Worm (Caenorhabditis elegans) whole organism, L2 larva: ENCODE results near the gene nlp-71.

Experiments
- F13H6.1 ChIP-seq: sonication (generic microtip); optimal IDR thresholded peaks from 2 replicates; lab custom pipeline; 2016; ENCODE audit warnings: missing genetic modification characterization, missing compliant biosample characterization
- Y55F3AM.14 ChIP-seq: fragments of 200-800 bp; sonication (Bioruptor generic); optimal IDR thresholded peaks from 2 replicates; lab custom pipeline; 2018; ENCODE audit warnings: mild to moderate bottlenecking, missing genetic modification characterization, missing compliant biosample characterization
- alr-1 ChIP-seq: fragments of 150-350 bp; optimal IDR thresholded peaks from 2 replicates; lab custom pipeline; 2014; ENCODE audit warnings: missing biosample characterization, missing genetic modification characterization
- aly-2 ChIP-seq: fragments of 150-350 bp; optimal IDR thresholded peaks from 2 replicates; lab custom pipeline; 2014; ENCODE audit warnings: missing biosample characterization, missing genetic modification characterization
- ama-1 ChIP-seq: fragments of 150-350 bp; optimal IDR thresholded peaks from 2 replicates; lab custom pipeline; 2018; ENCODE audit warnings: inconsistent platforms
- crh-2 ChIP-seq: sonication (generic microtip); optimal IDR thresholded peaks from 2 replicates; lab custom pipeline; 2017; ENCODE audit warnings: missing biosample characterization, missing genetic modification characterization
- dmd-4 ChIP-seq: sonication (generic microtip); optimal IDR thresholded peaks from 2 replicates; lab custom pipeline; 2017; ENCODE audit warnings: missing biosample characterization, missing genetic modification characterization
- egl-27 ChIP-seq: sonication (generic microtip); optimal IDR thresholded peaks from 3 replicates; lab custom pipeline; 2017; ENCODE audit warnings: missing biosample characterization, missing genetic modification reagents, missing genetic modification characterization
- elt-1 ChIP-seq: fragments of 150-350 bp; optimal IDR thresholded peaks from 2 replicates; lab custom pipeline; 2014; ENCODE audit warnings: missing biosample characterization, missing genetic modification characterization
- elt-3 ChIP-seq: sonication (generic microtip); optimal IDR thresholded peaks from 2 replicates; lab custom pipeline; 2017; ENCODE audit warnings: missing biosample characterization, missing genetic modification characterization
- fos-1 ChIP-seq: fragments of 150-350 bp; optimal IDR thresholded peaks from 2 replicates; lab custom pipeline; 2014; ENCODE audit warnings: missing biosample characterization, missing genetic modification characterization
- gmeb-1 ChIP-seq: fragments of 150-350 bp; optimal IDR thresholded peaks from 2 replicates; lab custom pipeline; 2014; ENCODE audit warnings: missing biosample characterization, missing genetic modification characterization
- lin-11 ChIP-seq: fragments of 150-350 bp; sonication (generic microtip); optimal IDR thresholded peaks from 2 replicates; lab custom pipeline; 2014; ENCODE audit warnings: missing biosample characterization, missing genetic modification characterization, inconsistent platforms, mixed read lengths
- lin-13 ChIP-seq: fragments of 150-350 bp; optimal IDR thresholded peaks from 2 replicates; lab custom pipeline; 2014; ENCODE audit warnings: missing biosample characterization, missing genetic modification reagents, missing genetic modification characterization
- lin-39 ChIP-seq: fragments of 150-350 bp; optimal IDR thresholded peaks from 2 replicates; lab custom pipeline; 2014; ENCODE audit warnings: missing biosample characterization, missing genetic modification reagents, missing genetic modification characterization
- nhr-10 ChIP-seq: sonication (generic microtip); optimal IDR thresholded peaks from 2 replicates; lab custom pipeline; 2017; ENCODE audit warnings: missing biosample characterization, missing genetic modification characterization
- nhr-11 ChIP-seq: fragments of 150-350 bp; optimal IDR thresholded peaks from 2 replicates; lab custom pipeline; 2014; ENCODE audit warnings: missing biosample characterization, missing genetic modification characterization
- nhr-12 ChIP-seq: fragments of 150-350 bp; optimal IDR thresholded peaks from 2 replicates; lab custom pipeline; 2014; ENCODE audit warnings: missing biosample characterization, missing genetic modification characterization
- nhr-129 ChIP-seq: fragments of 150-350 bp; optimal IDR thresholded peaks from 2 replicates; lab custom pipeline; 2014; ENCODE audit warnings: missing biosample characterization, missing genetic modification characterization
- nhr-237 ChIP-seq: fragments of 150-350 bp; optimal IDR thresholded peaks from 2 replicates; lab custom pipeline; 2014; ENCODE audit warnings: missing biosample characterization, missing genetic modification characterization
- nhr-25 ChIP-seq: fragments of 150-350 bp; sonication (generic microtip); optimal IDR thresholded peaks from 3 replicates; lab custom pipeline; 2014; ENCODE audit warnings: missing biosample characterization, missing genetic modification characterization
- nhr-77 ChIP-seq: fragments of 150-350 bp; optimal IDR thresholded peaks from 2 replicates; lab custom pipeline; 2014; ENCODE audit warnings: missing biosample characterization, missing genetic modification characterization
- peb-1 ChIP-seq: fragments of 150-350 bp; optimal IDR thresholded peaks from 2 replicates; lab custom pipeline; 2014; ENCODE audit warnings: missing biosample characterization, missing genetic modification characterization
- sem-4 ChIP-seq: fragments of 150-350 bp; optimal IDR thresholded peaks from 2 replicates; lab custom pipeline; 2014; ENCODE audit warnings: missing biosample characterization, missing genetic modification reagents, missing genetic modification characterization
- skn-1 ChIP-seq: sonication (generic microtip); optimal IDR thresholded peaks from 2 replicates; lab custom pipeline; 2017; ENCODE audit warnings: missing biosample characterization, missing genetic modification characterization
- sma-3 ChIP-seq: sonication (generic microtip); optimal IDR thresholded peaks from 2 replicates; lab custom pipeline; 2016; ENCODE audit warnings: missing genetic modification reagents, missing genetic modification characterization, missing compliant biosample characterization
- sma-9 ChIP-seq, 2 experiments: fragments of 150-350 bp in 1 of 2; sonication (generic microtip) in 1 of 2; optimal IDR thresholded peaks; 2 replicates each; lab custom pipeline; 2014 to 2016; ENCODE audit warnings: missing genetic modification characterization in 2 of 2, mild to moderate bottlenecking in 1 of 2, missing biosample characterization in 1 of 2, missing compliant biosample characterization in 1 of 2, missing genetic modification reagents in 1 of 2, moderate library complexity in 1 of 2
- snpc-4 ChIP-seq: fragments of 150-350 bp; optimal IDR thresholded peaks from 2 replicates; lab custom pipeline; 2014; ENCODE audit warnings: missing biosample characterization, missing genetic modification characterization
- unc-39 ChIP-seq: fragments of 150-350 bp; optimal IDR thresholded peaks from 2 replicates; lab custom pipeline; 2014; ENCODE audit warnings: missing biosample characterization, missing genetic modification characterization
- unc-62 ChIP-seq: fragments of 150-350 bp; optimal IDR thresholded peaks from 2 replicates; lab custom pipeline; 2014; ENCODE audit warnings: missing biosample characterization, missing genetic modification reagents, missing genetic modification characterization
- zag-1 ChIP-seq: fragments of 150-350 bp; optimal IDR thresholded peaks from 2 replicates; lab custom pipeline; 2014; ENCODE audit warnings: missing biosample characterization, missing genetic modification characterization
- ztf-11 ChIP-seq: sonication (generic microtip); optimal IDR thresholded peaks from 2 replicates; lab custom pipeline; 2017; ENCODE audit warnings: missing biosample characterization, missing genetic modification characterization

Gene nlp-71

ce11 chrIV:6366032-6366431, 47.4 kb downstream of the nlp-71 start:
- TF ChIP-seq zag-1 (tag; lab: Kevin White, UChicago) (peak; percentile 5), peb-1 (tag; lab: Kevin White, UChicago) (no peak)
- TF ChIP-seq, all 48 proteins: peak for 1

ce11 chrIV:6365045-6365444, 48.3 kb downstream of the nlp-71 start, which contains the start of gene Y73B6BL.270:
Gene Y73B6BL.270, plus strand, starts transcription at chrIV:6365345.
- TF ChIP-seq aly-2 (no peak), nhr-10 (no peak), ztf-11 (tag; lab: Kevin White, UChicago) (no peak), elt-1 (tag; lab: Kevin White, UChicago) (no peak), zag-1 (tag; lab: Kevin White, UChicago) (no peak), peb-1 (tag; lab: Kevin White, UChicago) (no peak), sem-4 (tag; lab: Kevin White, UChicago) (no peak), nhr-12 (tag; lab: Kevin White, UChicago) (no peak), unc-39 (no peak), gmeb-1 (tag; lab: Kevin White, UChicago) (no peak), Y55F3AM.14 (GFP tag; lab: Kevin White, UChicago) (no peak)
- TF ChIP-seq, all 48 proteins: peak for 0

ce11 chrIV:6363604-6364003, 49.8 kb downstream of the nlp-71 start:
- TF ChIP-seq egl-27 (tag; lab: Kevin White, UChicago), result no peak
- TF ChIP-seq crh-2 (tag; lab: Kevin White, UChicago), result no peak
- no peak for TF ChIP-seq nhr-11 (tag; lab: Kevin White, UChicago)
- TF ChIP-seq nhr-10, result no peak
- TF ChIP-seq lin-13 (GFP tag; lab: Kevin White, UChicago), result no peak
- TF ChIP-seq lin-39 (tag; lab: Kevin White, UChicago), result no peak
- no peak for TF ChIP-seq unc-62
- TF ChIP-seq snpc-4 (tag; lab: Kevin White, UChicago), result no peak
- TF ChIP-seq lin-11 (tag; lab: Kevin White, UChicago), result no peak
- TF ChIP-seq nhr-12 (tag; lab: Kevin White, UChicago), result no peak
- no peak for TF ChIP-seq skn-1 (tag; lab: Kevin White, UChicago)
- TF ChIP-seq ztf-11 (tag; lab: Kevin White, UChicago), result no peak
- TF ChIP-seq alr-1 (tag; lab: Kevin White, UChicago), result no peak
- no peak for TF ChIP-seq nhr-25 (tag; lab: Kevin White, UChicago)
- TF ChIP-seq, all 48 proteins: peak for 0

- TF ChIP-seq alr-1 (tag; lab: Kevin White, UChicago), result no peak
- no peak for TF ChIP-seq nhr-129
- TF ChIP-seq nhr-237, result no peak
- no peak for TF ChIP-seq lin-39 (tag; lab: Kevin White, UChicago)
- TF ChIP-seq aly-2, result no peak
- TF ChIP-seq elt-3 (tag; lab: Kevin White, UChicago), result no peak
- no peak for TF ChIP-seq unc-62
- TF ChIP-seq ama-1 (lab: Kevin White, UChicago), result no peak
- TF ChIP-seq sma-9 (GFP tag; optimal IDR thresholded peaks at IDR 0.05; lab: Kevin White, UChicago), result no peak
- TF ChIP-seq sma-9 (tag; optimal IDR thresholded peaks at IDR 0.05; lab: Kevin White, UChicago), result no peak
- TF ChIP-seq F13H6.1 (tag; lab: Kevin White, UChicago), result no peak
- no peak for TF ChIP-seq crh-2 (tag; lab: Kevin White, UChicago)
- no peak for TF ChIP-seq nhr-10
- no peak for TF ChIP-seq fos-1
- no peak for TF ChIP-seq nhr-77 (tag; lab: Kevin White, UChicago)
- TF ChIP-seq elt-1 (tag; lab: Kevin White, UChicago), result no peak
- no peak for TF ChIP-seq sem-4 (tag; lab: Kevin White, UChicago)
- no peak for TF ChIP-seq sma-3 (GFP tag; lab: Kevin White, UChicago)
- TF ChIP-seq nhr-12 (tag; lab: Kevin White, UChicago), result no peak
- TF ChIP-seq dmd-4 (tag; lab: Kevin White, UChicago), result no peak
These were observed 51.7 kb downstream of the nlp-71 start, which contains the start of gene Y73B6BL.47 for ce11 chrIV:6361668-6362067. Gene Y73B6BL.47, plus strand, starts transcription at chrIV:6361968.
